Worm (Caenorhabditis elegans): Measurements from ENCODE around the gene tut-1.

DNA sequence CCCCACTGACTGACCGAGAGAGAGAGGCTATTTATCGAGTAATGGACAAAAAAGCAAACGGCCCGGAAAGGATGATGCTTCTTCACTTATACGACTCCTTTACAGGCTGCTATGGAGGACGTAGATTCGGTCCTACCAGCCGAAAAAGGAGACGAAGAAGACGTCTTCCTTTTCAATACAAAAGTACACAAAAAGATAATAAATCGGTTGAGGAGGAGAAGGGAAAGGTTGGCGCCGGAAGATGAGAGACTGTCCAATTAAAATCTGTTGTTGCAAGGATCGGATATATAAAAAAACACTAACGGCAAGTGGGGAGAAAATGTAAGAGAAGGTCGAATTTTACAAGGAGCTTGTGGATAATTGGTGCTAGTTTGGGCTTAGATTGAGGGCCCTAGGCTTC, 27.2 kb upstream of the tut-1 start:
- no peak for TF ChIP-seq ceh-82 (tag; optimal IDR thresholded peaks at IDR 0.05)
- TF ChIP-seq nhr-23 (tag; optimal IDR thresholded peaks at IDR 0.05) = no peak
- TF ChIP-seq ama-1 (optimal IDR thresholded peaks at IDR 0.05) = no peak
- TF ChIP-seq mdl-1 (tag; optimal IDR thresholded peaks at IDR 0.05) = no peak
- TF ChIP-seq lin-39 (tag; optimal IDR thresholded peaks at IDR 0.05) = no peak
- no peak for TF ChIP-seq ztf-11 (tag; optimal IDR thresholded peaks at IDR 0.05)
- no peak for TF ChIP-seq ztf-1 (GFP tag; conservative IDR thresholded peaks at IDR 0.05)
- no peak for TF ChIP-seq lin-13 (GFP tag; optimal IDR thresholded peaks at IDR 0.05)

All from whole organism, L2 larva.